Worm (Caenorhabditis elegans) whole organism, late embryonic: ENCODE results near the gene nhr-111.

Experiments
- K02D7.2 ChIP-seq: sonication (generic microtip); optimal IDR thresholded peaks from 2 replicates; lab custom pipeline; 2017; ENCODE audit warnings: mild to moderate bottlenecking, missing genetic modification characterization, missing compliant biosample characterization
- ahr-1 ChIP-seq: sonication (generic microtip); optimal IDR thresholded peaks from 2 replicates; lab custom pipeline; 2016; ENCODE audit warnings: missing genetic modification characterization, missing compliant biosample characterization
- ama-1 ChIP-seq: fragments of 150-350 bp; optimal IDR thresholded peaks from 2 replicates; lab custom pipeline; 2014
- ceh-14 ChIP-seq: sonication (generic microtip); optimal IDR thresholded peaks from 2 replicates; lab custom pipeline; 2016; ENCODE audit warnings: missing genotype, missing genetic modification characterization, missing compliant biosample characterization
- ceh-18 ChIP-seq: sonication (generic microtip); optimal IDR thresholded peaks from 2 replicates; lab custom pipeline; 2016; ENCODE audit warnings: missing genetic modification characterization, missing compliant biosample characterization
- ceh-2 ChIP-seq: sonication (generic microtip); optimal IDR thresholded peaks from 2 replicates; lab custom pipeline; 2016; ENCODE audit warnings: missing genotype, missing genetic modification characterization, missing compliant biosample characterization
- ceh-22 ChIP-seq: sonication (generic microtip); optimal IDR thresholded peaks from 2 replicates; lab custom pipeline; 2017; ENCODE audit warnings: missing biosample characterization, missing genetic modification characterization
- ceh-24 ChIP-seq: sonication (generic microtip); optimal IDR thresholded peaks from 2 replicates; lab custom pipeline; 2016; ENCODE audit warnings: mild to moderate bottlenecking, missing genetic modification characterization, missing compliant biosample characterization
- ceh-30 ChIP-seq: fragments of 150-350 bp; optimal IDR thresholded peaks from 2 replicates; lab custom pipeline; 2014; ENCODE audit warnings: missing biosample characterization, missing genetic modification characterization
- dve-1 ChIP-seq: sonication (generic microtip); optimal IDR thresholded peaks from 2 replicates; lab custom pipeline; 2017; ENCODE audit warnings: antibody characterized with exemption, mild to moderate bottlenecking, missing genetic modification characterization, missing compliant biosample characterization
- elt-2 ChIP-seq: sonication (generic microtip); optimal IDR thresholded peaks from 2 replicates; lab custom pipeline; 2016; ENCODE audit warnings: missing genetic modification reagents, missing genetic modification characterization, missing compliant biosample characterization
- ets-4 ChIP-seq: sonication (generic microtip); optimal IDR thresholded peaks from 2 replicates; lab custom pipeline; 2016; ENCODE audit warnings: missing genetic modification characterization, missing compliant biosample characterization
- eyg-1 ChIP-seq: sonication (generic microtip); optimal IDR thresholded peaks from 2 replicates; lab custom pipeline; 2016; ENCODE audit warnings: missing genotype, missing genetic modification characterization, missing compliant biosample characterization
- gmeb-2 ChIP-seq: sonication (generic microtip); optimal IDR thresholded peaks from 2 replicates; lab custom pipeline; 2016; ENCODE audit warnings: missing genetic modification characterization, inconsistent platforms, missing compliant biosample characterization
- hlh-13 ChIP-seq: fragments of 200-800 bp; sonication (Bioruptor generic); optimal IDR thresholded peaks from 2 replicates; lab custom pipeline; 2018; ENCODE audit warnings: mild to moderate bottlenecking, missing genetic modification characterization, missing compliant biosample characterization
- hlh-30 ChIP-seq: sonication (generic microtip); optimal IDR thresholded peaks from 2 replicates; lab custom pipeline; 2017; ENCODE audit warnings: antibody characterized with exemption, missing genetic modification characterization, missing compliant biosample characterization; ENCODE audit not compliant: insufficient read depth
- hlh-6 ChIP-seq: sonication (generic microtip); optimal IDR thresholded peaks from 2 replicates; lab custom pipeline; 2016; ENCODE audit warnings: missing genotype, missing genetic modification characterization, missing compliant biosample characterization
- hlh-8 ChIP-seq: sonication (generic microtip); optimal IDR thresholded peaks from 2 replicates; lab custom pipeline; 2016; ENCODE audit warnings: missing genotype, missing genetic modification characterization, missing compliant biosample characterization
- lim-6 ChIP-seq: sonication (generic microtip); optimal IDR thresholded peaks from 2 replicates; lab custom pipeline; 2016; ENCODE audit warnings: missing genetic modification characterization, missing compliant biosample characterization
- lin-11 ChIP-seq: fragments of 200-800 bp; sonication (Bioruptor generic); optimal IDR thresholded peaks from 2 replicates; lab custom pipeline; 2018; ENCODE audit warnings: mild to moderate bottlenecking, missing genetic modification characterization, missing compliant biosample characterization
- madf-2 ChIP-seq: sonication (generic microtip); optimal IDR thresholded peaks from 2 replicates; lab custom pipeline; 2017; ENCODE audit warnings: missing genetic modification characterization, missing compliant biosample characterization
- nhr-11 ChIP-seq: fragments of 150-350 bp; optimal IDR thresholded peaks from 2 replicates; lab custom pipeline; 2014; ENCODE audit warnings: missing biosample characterization, missing genetic modification characterization
- nhr-232 ChIP-seq: sonication (generic microtip); optimal IDR thresholded peaks from 2 replicates; lab custom pipeline; 2016; ENCODE audit warnings: missing genetic modification characterization, missing compliant biosample characterization
- npax-4 ChIP-seq: sonication (generic microtip); optimal IDR thresholded peaks from 2 replicates; lab custom pipeline; 2016; ENCODE audit warnings: missing genetic modification characterization, missing compliant biosample characterization
- pat-9 ChIP-seq: fragments of 200-800 bp; sonication (Bioruptor generic); optimal IDR thresholded peaks from 2 replicates; lab custom pipeline; 2018; ENCODE audit warnings: mild to moderate bottlenecking, missing genetic modification characterization, moderate library complexity, missing compliant biosample characterization
- pha-4 ChIP-seq: fragments of 150-350 bp; optimal IDR thresholded peaks from 2 replicates; lab custom pipeline; 2018; ENCODE audit warnings: missing biosample characterization, missing genetic modification reagents, missing genetic modification characterization
- ref-2 ChIP-seq: sonication (generic microtip); optimal IDR thresholded peaks from 2 replicates; lab custom pipeline; 2016; ENCODE audit warnings: missing genetic modification characterization, missing compliant biosample characterization
- rnt-1 ChIP-seq: sonication (generic microtip); optimal IDR thresholded peaks from 2 replicates; lab custom pipeline; 2016; ENCODE audit warnings: missing genetic modification characterization, missing compliant biosample characterization
- sdc-2 ChIP-seq: sonication (generic microtip); optimal IDR thresholded peaks from 2 replicates; lab custom pipeline; 2016; ENCODE audit warnings: missing genotype, missing genetic modification characterization, missing compliant biosample characterization
- syd-9 ChIP-seq: sonication (generic microtip); optimal IDR thresholded peaks from 2 replicates; lab custom pipeline; 2016; ENCODE audit warnings: mild to moderate bottlenecking, missing genetic modification characterization, moderate library complexity, missing compliant biosample characterization
- ttx-3 ChIP-seq: sonication (generic microtip); optimal IDR thresholded peaks from 2 replicates; lab custom pipeline; 2016; ENCODE audit warnings: missing genetic modification reagents, missing genetic modification characterization, missing compliant biosample characterization
- unc-3 ChIP-seq, 2 experiments: fragments of 200-800 bp in 1 of 2; sonication (Bioruptor generic) in 1 of 2; sonication (generic microtip) in 1 of 2; conservative IDR thresholded peaks in 1 of 2; optimal IDR thresholded peaks in 1 of 2; 2 replicates each; pipeline versions ENCODE4 v1.3.6 to Lab custom; 2016 to 2022; ENCODE audit warnings: missing compliant biosample characterization in 2 of 2, missing genetic modification characterization in 2 of 2, missing genetic modification reagents in 1 of 2
- unc-42 ChIP-seq: sonication (generic microtip); optimal IDR thresholded peaks from 2 replicates; lab custom pipeline; 2016; ENCODE audit warnings: missing genotype, missing genetic modification characterization, missing compliant biosample characterization
- unc-55 ChIP-seq: sonication (generic microtip); optimal IDR thresholded peaks from 2 replicates; lab custom pipeline; 2017; ENCODE audit warnings: missing biosample characterization, missing genetic modification reagents, missing genetic modification characterization
- zip-5 ChIP-seq: sonication (generic microtip); optimal IDR thresholded peaks from 2 replicates; lab custom pipeline; 2016; ENCODE audit warnings: missing genetic modification characterization, missing compliant biosample characterization
- ztf-16 ChIP-seq: sonication (generic microtip); optimal IDR thresholded peaks from 2 replicates; lab custom pipeline; 2017; ENCODE audit warnings: missing genetic modification characterization, missing compliant biosample characterization

The nhr-111 gene

ce11 chrV:16115381-16115780 is 9.3 kb downstream of the nhr-111 start, which contains the start of gene str-25:
Gene str-25 (plus strand): TSS chrV:16115681.
- TF ChIP-seq ets-4 (tag; lab: Kevin White, UChicago) (no peak), ceh-30 (no peak)
- TF ChIP-seq, all 69 proteins: peak for 0

- TF ChIP-seq unc-42 (tag; lab: Kevin White, UChicago) (no peak), ceh-24 (no peak)
- TF ChIP-seq, all 69 proteins: peak for 0
Observed at ce11 chrV:16114237-16114636, 10.4 kb downstream of the nhr-111 start, which contains the start of gene srxa-16. Gene srxa-16 (minus strand): TSS chrV:16114337.

- TF ChIP-seq ref-2 (tag; lab: Kevin White, UChicago) (no peak), hlh-6 (tag; lab: Kevin White, UChicago) (no peak), pat-9 (tag; lab: Kevin White, UChicago) (no peak), madf-2 (no peak), ceh-22 (tag; lab: Kevin White, UChicago) (no peak), hlh-8 (tag; lab: Kevin White, UChicago) (no peak)
Observed at ce11 chrV:16103594-16103993, 21.0 kb downstream of the nhr-111 start, which contains the start of gene argk-1. Gene argk-1 (plus strand): TSS chrV:16103894.

- TF ChIP-seq elt-2 (peak; percentile 55), sdc-2 (no peak)
Observed at ce11 chrV:16100103-16100730, 24.4 kb downstream of the nhr-111 start, which contains the start of gene cth-1. Gene cth-1 (plus strand): TSS chrV:16100680.

- TF ChIP-seq elt-2 (peak; percentile 50), rnt-1 (tag; lab: Kevin White, UChicago) (no peak)
- TF ChIP-seq, all 69 proteins: peak for 1
Observed at ce11 chrV:16099441-16099840, 25.2 kb downstream of the nhr-111 start, which contains the start of gene str-7. Gene str-7 (minus strand): TSS chrV:16099541.

- no peak for TF ChIP-seq ceh-2 (tag; lab: Kevin White, UChicago)
- no peak for TF ChIP-seq pat-9 (tag; lab: Kevin White, UChicago)
- no peak for TF ChIP-seq hlh-8 (tag; lab: Kevin White, UChicago)
- TF ChIP-seq ttx-3 (tag; lab: Kevin White, UChicago) = no peak
- no peak for TF ChIP-seq nhr-232 (tag; lab: Kevin White, UChicago)
- no peak for TF ChIP-seq hlh-30 (tag; lab: Kevin White, UChicago)
- no peak for TF ChIP-seq ceh-14 (tag; lab: Kevin White, UChicago)
- no peak for TF ChIP-seq lin-11 (tag; lab: Kevin White, UChicago)
- no peak for TF ChIP-seq unc-55 (GFP tag; lab: Kevin White, UChicago)
- TF ChIP-seq K02D7.2 (tag; lab: Kevin White, UChicago) = no peak
- no peak for TF ChIP-seq npax-4 (tag; lab: Kevin White, UChicago)
- no peak for TF ChIP-seq nhr-11 (tag; lab: Kevin White, UChicago)
- no peak for TF ChIP-seq hlh-13 (GFP tag; lab: Kevin White, UChicago)
- no peak for TF ChIP-seq ztf-16 (tag; lab: Kevin White, UChicago)
- no peak for TF ChIP-seq ets-4 (tag; lab: Kevin White, UChicago)
- TF ChIP-seq elt-2 = no peak
Observed at ce11 chrV:16094862-16095261, 29.8 kb downstream of the nhr-111 start.

- TF ChIP-seq lin-11 (tag; lab: Kevin White, UChicago) = no peak
- no peak for TF ChIP-seq syd-9 (tag; lab: Kevin White, UChicago)
- TF ChIP-seq unc-42 (tag; lab: Kevin White, UChicago) = no peak
- TF ChIP-seq dve-1 = no peak
- TF ChIP-seq ceh-14 (tag; lab: Kevin White, UChicago) = no peak
- TF ChIP-seq pha-4 (tag; lab: Kevin White, UChicago) = no peak
- TF ChIP-seq ceh-18 (tag; lab: Kevin White, UChicago) = no peak
- no peak for TF ChIP-seq zip-5 (tag; lab: Kevin White, UChicago)
- no peak for TF ChIP-seq ahr-1 (tag; lab: Kevin White, UChicago)
- no peak for TF ChIP-seq nhr-11 (tag; lab: Kevin White, UChicago)
- TF ChIP-seq unc-3 (GFP tag; conservative IDR thresholded peaks at IDR 0.05; lab: Robert Waterston, UW) = no peak
- no peak for TF ChIP-seq unc-3 (tag; optimal IDR thresholded peaks at IDR 0.05; lab: Kevin White, UChicago)
- no peak for TF ChIP-seq ama-1
- TF ChIP-seq gmeb-2 (tag; lab: Kevin White, UChicago) = no peak
- no peak for TF ChIP-seq ttx-3 (tag; lab: Kevin White, UChicago)
- no peak for TF ChIP-seq eyg-1
- no peak for TF ChIP-seq lim-6 (tag; lab: Kevin White, UChicago)
Observed at ce11 chrV:16094284-16094683, 30.4 kb downstream of the nhr-111 start, which contains the start of gene F22B8.7. Gene F22B8.7 (plus strand): TSS chrV:16094584.
